Worm (Caenorhabditis elegans): Measurements from ENCODE around the gene ceh-74.

Gene ceh-74

ce11 chrV:14147114-14147513 lies 30.8 kb upstream of the ceh-74 start:
- no peak for TF ChIP-seq F33H1.4 (GFP tag; IDR thresholded peaks at IDR 0.05)
- TF ChIP-seq zfh-2 (GFP tag; conservative IDR thresholded peaks at IDR 0.05), result peak; percentile 65

DNA sequence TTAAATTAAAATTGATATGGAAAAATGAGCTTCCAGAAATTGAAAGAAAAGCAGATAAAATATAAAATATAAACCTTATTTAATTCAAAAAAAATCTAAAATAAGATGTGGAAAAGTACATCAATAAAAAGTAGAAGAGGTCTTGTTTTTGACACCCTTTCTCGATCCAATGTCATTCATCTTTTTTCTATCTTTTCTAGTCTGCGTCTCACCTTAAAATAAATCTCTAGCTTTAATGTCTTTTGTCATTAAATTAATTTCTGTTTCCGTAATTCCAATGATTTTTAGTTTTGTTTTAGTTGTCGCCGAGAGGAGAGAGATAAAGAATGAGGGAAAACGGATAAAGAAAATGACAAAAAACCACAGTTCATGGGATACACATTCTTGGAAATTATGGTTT lies 28.8 kb upstream of the ceh-74 start:
- no peak for TF ChIP-seq lin-40 (tag; optimal IDR thresholded peaks at IDR 0.05)
- TF ChIP-seq C06A6.2 (GFP tag; conservative IDR thresholded peaks at IDR 0.05), result no peak
- TF ChIP-seq Y79H2A.3 (GFP tag; conservative IDR thresholded peaks at IDR 0.05), result no peak
- TF ChIP-seq ets-4 (GFP tag; optimal IDR thresholded peaks at IDR 0.05), result no peak

DNA sequence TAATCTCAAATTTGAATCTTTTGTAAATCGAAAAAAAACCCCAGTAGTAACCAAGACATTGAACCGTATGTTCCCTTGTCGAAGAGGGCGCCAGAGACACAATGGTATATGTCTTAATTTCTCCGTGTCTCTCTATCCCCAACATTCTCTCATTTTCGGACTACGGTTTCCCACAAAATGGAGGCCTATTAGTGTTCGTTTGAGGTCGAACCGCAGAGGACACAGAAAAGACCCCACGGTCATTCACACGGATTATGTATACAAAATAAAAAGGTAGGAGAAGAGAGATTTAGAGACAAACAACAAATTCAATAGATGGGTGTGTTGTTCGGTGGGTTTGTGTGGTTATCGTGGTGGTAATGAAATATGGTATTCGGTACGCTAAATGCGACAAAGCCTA lies 26.9 kb upstream of the ceh-74 start:
- TF ChIP-seq F22D6.2 (tag; optimal IDR thresholded peaks at IDR 0.05) (no peak), B0336.3 (GFP tag; IDR thresholded peaks at IDR 0.05) (no peak), chd-7 (tag; optimal IDR thresholded peaks at IDR 0.05) (no peak), lin-26 (GFP tag; IDR thresholded peaks at IDR 0.05) (no peak), ceh-91 (GFP tag; IDR thresholded peaks at IDR 0.05) (no peak), C06A6.2 (GFP tag; conservative IDR thresholded peaks at IDR 0.05) (no peak)

ce11 chrV:14153615-14154014 lies 24.3 kb upstream of the ceh-74 start:
- TF ChIP-seq F23B12.7 (tag; optimal IDR thresholded peaks at IDR 0.05; ENCODE audit: insufficient read depth) (no peak), mxl-1 (tag; optimal IDR thresholded peaks at IDR 0.05) (no peak), lin-26 (GFP tag; IDR thresholded peaks at IDR 0.05) (no peak), ztf-26 (tag; optimal IDR thresholded peaks at IDR 0.05) (no peak), cebp-1 (GFP tag; IDR thresholded peaks at IDR 0.05) (no peak), cebp-1 (tag; optimal IDR thresholded peaks at IDR 0.05) (no peak), akir-1 (GFP tag; optimal IDR thresholded peaks at IDR 0.05) (no peak), dpff-1 (tag; optimal IDR thresholded peaks at IDR 0.05) (no peak), sdz-38 (tag; optimal IDR thresholded peaks at IDR 0.05) (no peak)

DNA sequence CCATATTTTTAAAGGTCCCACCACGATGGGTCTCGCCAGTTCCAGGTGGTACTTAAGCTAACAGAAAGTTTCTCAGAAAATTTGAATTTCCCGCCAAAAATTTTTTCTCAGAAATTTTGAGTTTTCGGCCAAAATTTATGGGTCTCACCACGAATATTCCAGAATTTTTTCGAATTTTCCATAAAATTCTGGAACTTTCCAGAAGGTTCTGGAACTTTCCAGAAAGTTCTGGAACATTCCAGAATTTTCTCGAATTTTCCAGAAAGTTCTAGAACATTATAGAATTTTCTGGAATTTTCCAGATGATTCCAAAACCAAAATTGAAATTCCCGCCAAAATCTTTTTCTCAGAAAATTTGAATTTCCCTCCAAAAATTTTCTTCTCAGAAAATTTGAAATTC lies 22.7 kb upstream of the ceh-74 start:
- peak; percentile 94 for TF ChIP-seq hsf-1 (GFP tag; IDR thresholded peaks at IDR 0.05)

ce11 chrV:14156468-14156867 lies 21.4 kb upstream of the ceh-74 start, which contains the start of gene AH10.2:
Gene AH10.2 (plus strand): TSS chrV:14156768.
- TF ChIP-seq rcor-1 (GFP tag; IDR thresholded peaks at IDR 0.05) (no peak), atf-7 (tag; optimal IDR thresholded peaks at IDR 0.05) (no peak), tbx-9 (tag; optimal IDR thresholded peaks at IDR 0.05; ENCODE audit: borderline replicate concordance) (no peak), ZK185.1 (tag; optimal IDR thresholded peaks at IDR 0.05; ENCODE audit: poor library complexity, severe bottlenecking) (no peak), snpc-1.3 (tag; optimal IDR thresholded peaks at IDR 0.05; ENCODE audit: insufficient read depth) (no peak), gei-17 (GFP tag; optimal IDR thresholded peaks at IDR 0.05) (no peak), hmg-20 (GFP tag; IDR thresholded peaks at IDR 0.05) (no peak), F55B11.4 (tag; optimal IDR thresholded peaks at IDR 0.05; ENCODE audit: borderline replicate concordance, insufficient read depth) (no peak), C06A6.2 (GFP tag; conservative IDR thresholded peaks at IDR 0.05) (no peak), mes-4 (tag; optimal IDR thresholded peaks at IDR 0.05) (no peak), ztf-3 (GFP tag; optimal IDR thresholded peaks at IDR 0.05) (no peak), aptf-3 (GFP tag; IDR thresholded peaks at IDR 0.05) (no peak), F22D6.2 (tag; optimal IDR thresholded peaks at IDR 0.05) (no peak), mxl-1 (tag; optimal IDR thresholded peaks at IDR 0.05) (no peak), sea-2 (GFP tag; IDR thresholded peaks at IDR 0.05) (no peak)
